Fruit fly (Drosophila melanogaster): Measurements from ENCODE around the gene CG3708.

CG3708 gene

DNA sequence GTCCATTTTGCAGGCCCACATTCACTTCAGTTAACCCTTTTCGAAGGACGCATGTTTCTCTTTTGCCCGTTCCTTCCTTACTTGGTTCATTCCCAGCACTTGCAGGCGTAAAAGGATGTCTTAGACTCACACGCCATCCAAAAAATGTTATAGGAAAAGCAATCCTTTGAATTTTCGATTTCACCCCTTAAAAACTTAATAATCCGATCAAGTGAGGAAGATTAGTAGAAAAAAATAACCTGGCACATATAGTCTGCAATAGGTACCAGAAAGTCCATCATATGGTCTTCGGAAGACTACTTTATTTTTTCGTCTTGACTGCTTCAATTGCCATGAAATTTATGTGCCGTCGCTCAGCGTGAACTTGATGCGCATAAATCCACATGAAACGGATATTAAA lies 8.5 kb downstream of the CG3708 start (continued):
- TF ChIP-seq bsh (GFP tag; optimal IDR thresholded peaks at IDR 0.05): peak in 1 of 2 experiments; percentile 25
- no peak for TF ChIP-seq B-H1 (GFP tag; IDR thresholded peaks at IDR 0.05)
- no peak for TF ChIP-seq CG7928 (GFP tag; optimal IDR thresholded peaks at IDR 0.05)
- no peak for TF ChIP-seq CG1233 (GFP tag; optimal IDR thresholded peaks at IDR 0.05)
- TF ChIP-seq slou (GFP tag; optimal IDR thresholded peaks at IDR 0.05): no peak
- peak; percentile 59 for TF ChIP-seq Ets65A (GFP tag)
- 0 out of 3 replicates have a peak, but pooled peaks have one; percentile 14 for TF ChIP-seq zfh1 (GFP tag; IDR thresholded peaks at IDR 0.05)
- no peak for TF ChIP-seq Mad (GFP tag; optimal IDR thresholded peaks at IDR 0.05)
- 0 out of 2 replicates have a peak, but pooled peaks have one; percentile 7 for TF ChIP-seq Ada2b (GFP tag; IDR thresholded peaks at IDR 0.05)
- TF ChIP-seq run (tag; optimal IDR thresholded peaks at IDR 0.05): no peak
- TF ChIP-seq ind (GFP tag; optimal IDR thresholded peaks at IDR 0.05): no peak
- no peak for TF ChIP-seq bcd (GFP tag; optimal IDR thresholded peaks at IDR 0.05)
- no peak for TF ChIP-seq CG32772 (GFP tag; IDR thresholded peaks at IDR 0.05)
- no peak for TF ChIP-seq CG17385 (GFP tag; optimal IDR thresholded peaks at IDR 0.05)
- 0 out of 2 replicates have a peak, but pooled peaks have one; percentile 17 for TF ChIP-seq Rfx (GFP tag; IDR thresholded peaks at IDR 0.05)
- peak; percentile 52 for TF ChIP-seq slbo (GFP tag; IDR thresholded peaks at IDR 0.05)
- peak; percentile 52 for TF ChIP-seq CG2120 (GFP tag; optimal IDR thresholded peaks at IDR 0.05)

- TF ChIP-seq tna (GFP tag; IDR thresholded peaks at IDR 0.05; ENCODE audit: partially characterized antibody) (no peak), Opbp (GFP tag; IDR thresholded peaks at IDR 0.05; ENCODE audit: partially characterized antibody) (no peak), dysf (GFP tag; IDR thresholded peaks at IDR 0.05) (no peak), CG12299 (tag; optimal IDR thresholded peaks at IDR 0.05) (no peak), CG32532 (GFP tag; IDR thresholded peaks at IDR 0.05) (no peak), ash1 (GFP tag; optimal IDR thresholded peaks at IDR 0.05) (no peak), CG32767 (GFP tag; IDR thresholded peaks at IDR 0.05) (no peak), chif (GFP tag; optimal IDR thresholded peaks at IDR 0.05) (no peak), cwo (GFP tag; optimal IDR thresholded peaks at IDR 0.05) (peak; percentile 59), Fer2 (tag; optimal IDR thresholded peaks at IDR 0.05) (no peak), sna (GFP tag; IDR thresholded peaks at IDR 0.05; ENCODE audit: partially characterized antibody) (0 out of 2 replicates have a peak, but pooled peaks have one; percentile 19), CG11504 (tag; optimal IDR thresholded peaks at IDR 0.05) (no peak), Adf1 (GFP tag; IDR thresholded peaks at IDR 0.05) (peak; percentile 78), CG15011 (GFP tag; optimal IDR thresholded peaks at IDR 0.05) (no peak), sqz (GFP tag; optimal IDR thresholded peaks at IDR 0.05) (peak; percentile 88), CG43689 (GFP tag; IDR thresholded peaks at IDR 0.05) (no peak), ems (GFP tag; optimal IDR thresholded peaks at IDR 0.05) (no peak), CG13894 (tag; optimal IDR thresholded peaks at IDR 0.05) (no peak), Aef1 (GFP tag; IDR thresholded peaks at IDR 0.05) (no peak), CG7928 (GFP tag; optimal IDR thresholded peaks at IDR 0.05) (no peak), scrt (GFP tag; optimal IDR thresholded peaks at IDR 0.05) (peak; percentile 50), CG17385 (GFP tag; optimal IDR thresholded peaks at IDR 0.05) (peak; percentile 60), nom (GFP tag; optimal IDR thresholded peaks at IDR 0.05) (peak; percentile 3), Hr78 (GFP tag; optimal IDR thresholded peaks at IDR 0.05) (peak in 1 of 2 experiments; percentile 1), z (GFP tag; IDR thresholded peaks at IDR 0.05) (peak; percentile 96), bbx (GFP tag; IDR thresholded peaks at IDR 0.05; ENCODE audit: partially characterized antibody) (0 out of 2 replicates have a peak, but pooled peaks have one; percentile 13), CG5180 (GFP tag; optimal IDR thresholded peaks at IDR 0.05) (peak; percentile 92), CG33213 (GFP tag; optimal IDR thresholded peaks at IDR 0.05) (no peak), ttk (GFP tag; IDR thresholded peaks at IDR 0.05) (no peak), CG4360 (GFP tag; IDR thresholded peaks at IDR 0.05) (peak; percentile 50; the same call in 1 of the 2 replicates), gcm (GFP tag; optimal IDR thresholded peaks at IDR 0.05) (no peak), crp (GFP tag; optimal IDR thresholded peaks at IDR 0.05) (peak in 1 of 2 experiments; percentile 36)
Observed at dm6 chrX:908763-909497, 21.0 kb downstream of the CG3708 start.
